Worm (Caenorhabditis elegans) whole organism, L3 larva: ENCODE data around the gene hadb-1.

ENCODE experiments used
- R02D3.7 ChIP-seq: fragments of 150-350 bp; optimal IDR thresholded peaks from 2 replicates; lab custom pipeline; 2014; ENCODE audit warnings: missing biosample characterization, missing genetic modification characterization
- ZK546.5 ChIP-seq: sonication (generic microtip); optimal IDR thresholded peaks from 2 replicates; lab custom pipeline; 2017; ENCODE audit warnings: missing biosample characterization, missing genetic modification characterization
- aly-2 ChIP-seq: fragments of 150-350 bp; optimal IDR thresholded peaks from 2 replicates; lab custom pipeline; 2014; ENCODE audit warnings: missing biosample characterization, missing genetic modification characterization
- ama-1 ChIP-seq: fragments of 150-350 bp; optimal IDR thresholded peaks from 2 replicates; lab custom pipeline; 2018
- ceh-16 ChIP-seq: sonication (generic microtip); optimal IDR thresholded peaks from 2 replicates; lab custom pipeline; 2017; ENCODE audit warnings: missing biosample characterization, missing genetic modification characterization
- ceh-28 ChIP-seq: fragments of 150-350 bp; optimal IDR thresholded peaks from 2 replicates; lab custom pipeline; 2014; ENCODE audit warnings: missing biosample characterization, missing genetic modification reagents, missing genetic modification characterization
- daf-12 ChIP-seq: fragments of 150-350 bp; optimal IDR thresholded peaks from 2 replicates; lab custom pipeline; 2014; ENCODE audit warnings: missing biosample characterization, missing genetic modification reagents, missing genetic modification characterization
- egl-27 ChIP-seq: sonication (generic microtip); optimal IDR thresholded peaks from 4 replicates; lab custom pipeline; 2017; ENCODE audit warnings: missing biosample characterization, missing genetic modification reagents, missing genetic modification characterization
- elt-1 ChIP-seq: fragments of 150-350 bp; optimal IDR thresholded peaks from 2 replicates; lab custom pipeline; 2014; ENCODE audit warnings: missing biosample characterization, missing genetic modification characterization
- elt-2 ChIP-seq: sonication (generic microtip); optimal IDR thresholded peaks from 2 replicates; lab custom pipeline; 2016; ENCODE audit warnings: missing genetic modification reagents, mild to moderate bottlenecking, missing genetic modification characterization, missing compliant biosample characterization
- elt-3 ChIP-seq, 3 experiments: fragments of 150-350 bp in 1 of 3; sonication (generic microtip) in 2 of 3; optimal IDR thresholded peaks; 2 replicates in 2 of 3; 4 replicates in 1 of 3; lab custom pipeline; 2014 to 2017; ENCODE audit warnings: missing biosample characterization in 3 of 3, missing genetic modification characterization in 3 of 3
- eor-1 ChIP-seq, 2 experiments: fragments of 150-350 bp; optimal IDR thresholded peaks; 2 replicates each; lab custom pipeline; 2014 to 2018; ENCODE audit warnings: missing biosample characterization in 2 of 2, missing genetic modification characterization in 2 of 2
- fkh-2 ChIP-seq: fragments of 150-350 bp; optimal IDR thresholded peaks from 2 replicates; lab custom pipeline; 2014; ENCODE audit warnings: missing biosample characterization, missing genetic modification reagents, missing genetic modification characterization
- fos-1 ChIP-seq: fragments of 150-350 bp; optimal IDR thresholded peaks from 2 replicates; lab custom pipeline; 2014; ENCODE audit warnings: missing biosample characterization, missing genetic modification characterization
- lin-15B ChIP-seq: fragments of 150-350 bp; optimal IDR thresholded peaks from 2 replicates; lab custom pipeline; 2014; ENCODE audit warnings: missing biosample characterization, missing genetic modification characterization
- lin-39 ChIP-seq: fragments of 150-350 bp; optimal IDR thresholded peaks from 2 replicates; lab custom pipeline; 2018; ENCODE audit warnings: missing biosample characterization, missing genetic modification reagents, missing genetic modification characterization
- lsy-12 ChIP-seq: sonication (generic microtip); optimal IDR thresholded peaks from 2 replicates; lab custom pipeline; 2016; ENCODE audit warnings: mild to moderate bottlenecking, missing genetic modification characterization, missing compliant biosample characterization
- mdl-1 ChIP-seq: fragments of 150-350 bp; optimal IDR thresholded peaks from 2 replicates; lab custom pipeline; 2014; ENCODE audit warnings: missing biosample characterization, missing genetic modification characterization
- nfya-1 ChIP-seq: sonication (generic microtip); optimal IDR thresholded peaks from 2 replicates; lab custom pipeline; 2017; ENCODE audit warnings: missing genetic modification characterization, mild to moderate bottlenecking, missing compliant biosample characterization, antibody characterized with exemption, moderate library complexity; ENCODE audit not compliant: insufficient read depth
- nhr-12 ChIP-seq: fragments of 150-350 bp; optimal IDR thresholded peaks from 2 replicates; lab custom pipeline; 2014; ENCODE audit warnings: missing biosample characterization, missing genetic modification characterization
- nhr-237 ChIP-seq: fragments of 150-350 bp; optimal IDR thresholded peaks from 2 replicates; lab custom pipeline; 2014; ENCODE audit warnings: missing biosample characterization, missing genetic modification characterization
- nhr-25 ChIP-seq: sonication (generic microtip); optimal IDR thresholded peaks from 2 replicates; lab custom pipeline; 2017; ENCODE audit warnings: missing biosample characterization, missing genetic modification characterization
- nhr-28 ChIP-seq: fragments of 150-350 bp; optimal IDR thresholded peaks from 2 replicates; lab custom pipeline; 2014; ENCODE audit warnings: missing biosample characterization, missing genetic modification characterization
- nhr-43 ChIP-seq: sonication (generic microtip); optimal IDR thresholded peaks from 2 replicates; lab custom pipeline; 2016; ENCODE audit warnings: mild to moderate bottlenecking, missing genetic modification characterization, missing compliant biosample characterization; ENCODE audit not compliant: poor library complexity, severe bottlenecking
- nhr-76 ChIP-seq: fragments of 150-350 bp; sonication (generic microtip); optimal IDR thresholded peaks from 5 replicates; lab custom pipeline; 2014; ENCODE audit warnings: missing biosample characterization, missing genetic modification characterization
- nhr-77 ChIP-seq: fragments of 150-350 bp; optimal IDR thresholded peaks from 2 replicates; lab custom pipeline; 2014; ENCODE audit warnings: missing biosample characterization, missing genetic modification characterization
- pha-4 ChIP-seq: fragments of 150-350 bp; optimal IDR thresholded peaks from 2 replicates; lab custom pipeline; 2014; ENCODE audit warnings: missing biosample characterization, missing genetic modification reagents, missing genetic modification characterization
- pqm-1 ChIP-seq: fragments of 150-350 bp; optimal IDR thresholded peaks from 2 replicates; lab custom pipeline; 2017; ENCODE audit warnings: missing biosample characterization, missing genetic modification characterization, inconsistent platforms
- sea-2 ChIP-seq: fragments of 150-350 bp; sonication (generic microtip); optimal IDR thresholded peaks from 4 replicates; lab custom pipeline; 2014; ENCODE audit warnings: missing biosample characterization, missing genetic modification reagents, missing genetic modification characterization
- snpc-4 ChIP-seq: fragments of 150-350 bp; optimal IDR thresholded peaks from 2 replicates; lab custom pipeline; 2014; ENCODE audit warnings: missing biosample characterization, missing genetic modification characterization
- zag-1 ChIP-seq: fragments of 150-350 bp; optimal IDR thresholded peaks from 2 replicates; lab custom pipeline; 2014; ENCODE audit warnings: missing biosample characterization, missing genetic modification characterization
- ztf-11 ChIP-seq: fragments of 150-350 bp; optimal IDR thresholded peaks from 2 replicates; lab custom pipeline; 2014; ENCODE audit warnings: missing biosample characterization, missing genetic modification characterization

Gene hadb-1

ce11 chrIII:8731973-8732372 is 43.7 kb upstream of the hadb-1 start:
- TF ChIP-seq nhr-237 (tag; lab: Kevin White, UChicago) (no peak), nfya-1 (tag; lab: Kevin White, UChicago) (peak; percentile 42), nhr-43 (tag; lab: Kevin White, UChicago) (peak; percentile 0), elt-2 (tag; lab: Kevin White, UChicago) (peak; percentile 0), nhr-25 (tag; lab: Kevin White, UChicago) (peak; percentile 35), ama-1 (lab: Kevin White, UChicago) (no peak)

- TF ChIP-seq ceh-16 (tag; lab: Kevin White, UChicago) (no peak), elt-3 (tag; optimal IDR thresholded peaks at IDR 0.05; lab: Kevin White, UChicago) (no peak), nhr-25 (tag; lab: Kevin White, UChicago) (no peak), lin-15B (tag; lab: Kevin White, UChicago) (no peak), nhr-76 (tag; lab: Kevin White, UChicago) (no peak)
- TF ChIP-seq, all 47 proteins: peak for 0
Measured at ce11 chrIII:8731310-8731709, 43.0 kb upstream of the hadb-1 start, which contains the start of gene ZK370.4. TSS of gene ZK370.4 (minus strand) at chrIII:8731410.

ce11 chrIII:8726019-8726894 is 38.0 kb upstream of the hadb-1 start:
- TF ChIP-seq fos-1 (tag; lab: Kevin White, UChicago) (no peak), elt-1 (tag; lab: Kevin White, UChicago) (no peak), ztf-11 (tag; lab: Kevin White, UChicago) (no peak), ama-1 (lab: Kevin White, UChicago) (no peak), lsy-12 (no peak), nhr-12 (no peak), sea-2 (GFP tag; lab: Kevin White, UChicago) (no peak), aly-2 (tag; lab: Kevin White, UChicago) (no peak), pqm-1 (tag; lab: Kevin White, UChicago) (no peak), snpc-4 (no peak), nhr-76 (tag; lab: Kevin White, UChicago) (no peak)

- TF ChIP-seq mdl-1 (tag; lab: Kevin White, UChicago) (no peak), nhr-28 (no peak), daf-12 (tag; lab: Kevin White, UChicago) (no peak), nfya-1 (tag; lab: Kevin White, UChicago) (no peak), ceh-28 (tag; lab: Kevin White, UChicago) (no peak), elt-3 (tag; optimal IDR thresholded peaks at IDR 0.05; lab: Kevin White, UChicago) (no peak), lsy-12 (no peak), aly-2 (tag; lab: Kevin White, UChicago) (no peak), pha-4 (tag; lab: Kevin White, UChicago) (no peak), egl-27 (no peak), zag-1 (tag; lab: Kevin White, UChicago) (no peak), elt-2 (tag; lab: Kevin White, UChicago) (no peak), eor-1 (tag; optimal IDR thresholded peaks at IDR 0.05; lab: Kevin White, UChicago) (no peak), ztf-11 (tag; lab: Kevin White, UChicago) (no peak), ama-1 (lab: Kevin White, UChicago) (no peak), lin-39 (tag; lab: Kevin White, UChicago) (no peak), nhr-77 (no peak), nhr-25 (tag; lab: Kevin White, UChicago) (no peak), ZK546.5 (tag; lab: Kevin White, UChicago) (no peak), R02D3.7 (tag; lab: Kevin White, UChicago) (no peak)
Measured at ce11 chrIII:8725224-8725623, 36.9 kb upstream of the hadb-1 start.

- peak; percentile 65 for TF ChIP-seq pha-4 (tag; lab: Kevin White, UChicago)
- no peak for TF ChIP-seq fkh-2
Measured at ce11 chrIII:8719769-8720252, 31.5 kb upstream of the hadb-1 start, which contains the start of gene hipr-1. TSS of gene hipr-1 (plus strand) at chrIII:8720202.
